Fruit fly (Drosophila melanogaster) whole organism, embryonic: Measurements from ENCODE around the gene CG14507.

Experiments
- Ada2b ChIP-seq: fragments of 200-800 bp; sonication (Bioruptor generic); IDR thresholded peaks from 2 replicates; pipeline ENCODE4 v1.3.6; 2022; ENCODE audit warnings: missing biosample characterization, missing genetic modification characterization
- CG11398 ChIP-seq: fragments of 200-800 bp; sonication (Bioruptor generic); optimal IDR thresholded peaks from 2 replicates; lab custom pipeline; 2016; ENCODE audit warnings: missing biosample characterization, missing genetic modification characterization
- CG17359 ChIP-seq: fragments of 200-800 bp; sonication (Bioruptor generic); optimal IDR thresholded peaks from 3 replicates; lab custom pipeline; 2018; ENCODE audit warnings: missing biosample characterization, mild to moderate bottlenecking, missing genetic modification characterization, moderate library complexity
- CG6689 ChIP-seq: fragments of 200-800 bp; sonication (Bioruptor generic); IDR thresholded peaks from 2 replicates; pipeline ENCODE4 v1.3.6; 2022; ENCODE audit warnings: missing biosample characterization, missing genetic modification characterization
- CG7928 ChIP-seq: fragments of 200-800 bp; sonication (Bioruptor generic); optimal IDR thresholded peaks from 2 replicates; lab custom pipeline; 2017; ENCODE audit warnings: missing biosample characterization, mild to moderate bottlenecking, missing genetic modification characterization
- CG9437 ChIP-seq: fragments of 200-800 bp; sonication (Bioruptor generic); optimal IDR thresholded peaks from 2 replicates; lab custom pipeline; 2018; ENCODE audit warnings: missing biosample characterization, mild to moderate bottlenecking, missing genetic modification characterization
- HLH3B ChIP-seq: fragments of 200-800 bp; sonication (Bioruptor generic); IDR thresholded peaks from 2 replicates; pipeline ENCODE4 v1.3.6; 2022; ENCODE audit warnings: missing biosample characterization, missing genetic modification characterization
- crol ChIP-seq: fragments of 200-800 bp; sonication (Bioruptor generic); IDR thresholded peaks from 2 replicates; pipeline ENCODE4 v1.3.6; 2022; ENCODE audit warnings: missing biosample characterization, missing genetic modification characterization
- gfzf ChIP-seq: fragments of 200-800 bp; sonication (Bioruptor generic); optimal IDR thresholded peaks from 2 replicates; lab custom pipeline; 2016; ENCODE audit warnings: missing biosample characterization, mild to moderate bottlenecking, missing genetic modification characterization, moderate library complexity
- h ChIP-seq: fragments of >200 bp; optimal IDR thresholded peaks from 2 replicates; lab custom pipeline; 2017
- tx ChIP-seq: fragments of 200-800 bp; sonication (Bioruptor generic); optimal IDR thresholded peaks from 2 replicates; lab custom pipeline; 2016; ENCODE audit warnings: missing biosample characterization, missing genetic modification characterization

DNA sequence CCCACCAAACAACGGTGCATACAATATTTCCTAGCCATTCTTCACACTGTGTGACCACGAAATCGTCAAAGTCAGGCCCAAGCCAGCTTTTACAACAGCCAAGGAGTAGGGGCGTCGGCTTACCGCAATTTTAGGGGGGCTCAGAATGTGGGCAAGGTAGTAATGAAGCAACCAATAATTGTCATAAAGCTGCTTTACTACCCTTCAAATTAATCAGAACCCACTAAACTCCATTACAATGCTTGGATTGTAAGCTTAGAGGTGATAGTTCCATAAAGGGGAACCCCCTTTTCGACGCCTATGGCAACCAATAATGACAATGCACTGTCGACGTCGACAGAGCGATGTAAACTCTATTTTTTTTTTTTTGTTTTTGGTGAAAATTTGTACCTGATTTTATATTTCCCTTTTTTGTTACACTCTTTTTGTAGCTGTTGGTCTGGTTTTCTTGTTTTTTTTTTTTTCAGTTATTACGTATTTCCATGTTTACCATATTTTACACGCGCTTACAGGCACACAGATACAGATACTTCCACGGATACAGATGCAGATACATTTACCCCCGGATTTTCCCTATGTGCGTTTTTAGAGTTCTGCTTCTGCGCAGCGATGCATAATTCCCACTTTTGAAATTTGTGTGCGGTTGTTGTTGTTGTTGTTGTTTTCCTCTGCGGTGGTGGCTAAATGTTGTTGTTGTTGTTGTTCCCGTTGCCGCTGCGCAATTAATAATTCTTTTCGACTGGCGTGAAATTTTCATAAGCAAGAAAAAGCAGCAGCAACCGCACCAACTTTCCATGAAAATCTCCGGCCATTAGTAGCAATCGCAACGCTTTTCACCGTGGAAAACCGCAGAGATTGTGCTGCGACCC is 22.7 kb downstream of the CG14507 start:
- TF ChIP-seq tx (peak; percentile 62), HLH3B (peak; percentile 88), CG17359 (tag; lab: Kevin White, UChicago) (peak; percentile 85), Ada2b (GFP tag; lab: Robert Waterston, UW) (peak; percentile 72), CG9437 (GFP tag; lab: Kevin White, UChicago) (peak; percentile 58), CG6689 (GFP tag; lab: Robert Waterston, UW) (peak; percentile 87), CG7928 (GFP tag; lab: Kevin White, UChicago) (no peak), gfzf (no peak), h (lab: Kevin White, UChicago) (no peak), crol (GFP tag; lab: Robert Waterston, UW) (peak; percentile 40; the same call in 1 of the 2 replicates), CG11398 (peak; percentile 75)
